Worm (Caenorhabditis elegans) whole organism, L1 larva: ENCODE results near the gene immt-2.

Source experiments
- C16A3.4 ChIP-seq: fragments of 150-350 bp; optimal IDR thresholded peaks from 2 replicates; lab custom pipeline; 2014; ENCODE audit warnings: missing biosample characterization, missing genetic modification characterization
- F16B12.6 ChIP-seq: fragments of 150-350 bp; optimal IDR thresholded peaks from 2 replicates; lab custom pipeline; 2014; ENCODE audit warnings: missing biosample characterization, missing genetic modification characterization
- ces-1 ChIP-seq: fragments of 150-350 bp; optimal IDR thresholded peaks from 2 replicates; lab custom pipeline; 2014; ENCODE audit warnings: missing biosample characterization, missing genetic modification reagents, missing genetic modification characterization
- elt-2 ChIP-seq: sonication (generic microtip); optimal IDR thresholded peaks from 2 replicates; lab custom pipeline; 2016; ENCODE audit warnings: missing genetic modification characterization, mild to moderate bottlenecking, inconsistent platforms, missing compliant biosample characterization, missing genetic modification reagents
- fkh-4 ChIP-seq: sonication (generic microtip); optimal IDR thresholded peaks from 2 replicates; lab custom pipeline; 2016; ENCODE audit warnings: missing compliant biosample characterization, missing genetic modification characterization, borderline replicate concordance
- hlh-4 ChIP-seq: sonication (generic microtip); optimal IDR thresholded peaks from 2 replicates; lab custom pipeline; 2016; ENCODE audit warnings: mild to moderate bottlenecking, missing genetic modification characterization, missing compliant biosample characterization
- irx-1 ChIP-seq: sonication (generic microtip); optimal IDR thresholded peaks from 2 replicates; lab custom pipeline; 2016; ENCODE audit warnings: missing genetic modification characterization, missing compliant biosample characterization
- jun-1 ChIP-seq: fragments of 150-350 bp; optimal IDR thresholded peaks from 2 replicates; lab custom pipeline; 2014; ENCODE audit warnings: missing biosample characterization, missing genetic modification reagents, missing genetic modification characterization
- lin-35 ChIP-seq, 2 experiments: fragments of 150-350 bp; optimal IDR thresholded peaks; 2 replicates each; lab custom pipeline; 2014; ENCODE audit warnings: missing biosample characterization in 2 of 2, missing genetic modification characterization in 2 of 2, missing genetic modification reagents in 2 of 2
- mab-9 ChIP-seq: fragments of 200-800 bp; sonication (Bioruptor generic); IDR thresholded peaks from 2 replicates; pipeline ENCODE4 v1.3.6; 2022; ENCODE audit warnings: missing genetic modification reagents, missing genetic modification characterization, missing compliant biosample characterization
- nhr-11 ChIP-seq: fragments of 150-350 bp; optimal IDR thresholded peaks from 2 replicates; lab custom pipeline; 2014; ENCODE audit warnings: missing biosample characterization, missing genetic modification characterization
- pqm-1 ChIP-seq: sonication (generic microtip); optimal IDR thresholded peaks from 3 replicates; lab custom pipeline; 2017; ENCODE audit warnings: missing biosample characterization, missing genetic modification characterization
- rnt-1 ChIP-seq: sonication (generic microtip); optimal IDR thresholded peaks from 2 replicates; lab custom pipeline; 2016; ENCODE audit warnings: mild to moderate bottlenecking, missing genetic modification characterization, moderate library complexity, missing compliant biosample characterization
- tbx-2 ChIP-seq: sonication (generic microtip); optimal IDR thresholded peaks from 2 replicates; lab custom pipeline; 2016; ENCODE audit warnings: missing genetic modification characterization, missing compliant biosample characterization
- tlp-1 ChIP-seq: fragments of 150-350 bp; optimal IDR thresholded peaks from 2 replicates; lab custom pipeline; 2014; ENCODE audit warnings: missing biosample characterization, missing genetic modification characterization
- unc-30 ChIP-seq: sonication (generic microtip); optimal IDR thresholded peaks from 2 replicates; lab custom pipeline; 2017; ENCODE audit warnings: missing biosample characterization, missing genetic modification characterization
- unc-86 ChIP-seq: sonication (generic microtip); optimal IDR thresholded peaks from 2 replicates; lab custom pipeline; 2016; ENCODE audit warnings: missing genetic modification characterization, missing compliant biosample characterization
- unc-98 ChIP-seq: fragments of 200-800 bp; sonication (Bioruptor generic); IDR thresholded peaks from 2 replicates; pipeline ENCODE4 v1.3.6; 2022; ENCODE audit warnings: missing genetic modification characterization, missing compliant biosample characterization
- zag-1 ChIP-seq: fragments of 150-350 bp; optimal IDR thresholded peaks from 2 replicates; lab custom pipeline; 2014; ENCODE audit warnings: missing biosample characterization, missing genetic modification characterization

immt-2 gene

ce11 chrV:16838435-16838834 is 49.4 kb downstream of the immt-2 start:
- TF ChIP-seq C16A3.4 (tag; lab: Kevin White, UChicago) (no peak), pqm-1 (no peak)

ce11 chrV:16840283-16840682 is 51.2 kb downstream of the immt-2 start:
- TF ChIP-seq mab-9 (no peak), elt-2 (tag; lab: Kevin White, UChicago) (peak; percentile 91), nhr-11 (no peak), jun-1 (tag; lab: Kevin White, UChicago) (peak; percentile 8), unc-98 (GFP tag; lab: Robert Waterston, UW) (no peak), lin-35 (GFP tag; optimal IDR thresholded peaks at IDR 0.05; lab: Kevin White, UChicago) (peak in 1 of 2 experiments; percentile 14), unc-30 (no peak), ces-1 (GFP tag; lab: Kevin White, UChicago) (no peak), tlp-1 (no peak)

- no peak for TF ChIP-seq fkh-4
- no peak for TF ChIP-seq unc-86 (tag; lab: Kevin White, UChicago)
- TF ChIP-seq tbx-2 (tag; lab: Kevin White, UChicago) = no peak
- no peak for TF ChIP-seq rnt-1 (tag; lab: Kevin White, UChicago)
- no peak for TF ChIP-seq hlh-4 (tag; lab: Kevin White, UChicago)
- no peak for TF ChIP-seq irx-1 (tag; lab: Kevin White, UChicago)
- TF ChIP-seq zag-1 (tag; lab: Kevin White, UChicago) = no peak
- TF ChIP-seq F16B12.6 = no peak
These were observed 51.9 kb downstream of the immt-2 start, which contains the start of gene clec-40 for ce11 chrV:16840961-16841360. Gene clec-40, minus strand, starts transcription at chrV:16841061.
